Fruit fly (Drosophila melanogaster): Measurements from ENCODE around the gene CG42537.

The CG42537 gene

dm6 chr3R:6406566-6407098 is 29.0 kb downstream of the CG42537 start, which contains the start of gene gpp (continued):
- TF ChIP-seq CG6254 (GFP tag; optimal IDR thresholded peaks at IDR 0.05) (peak; percentile 21), Dad (GFP tag; optimal IDR thresholded peaks at IDR 0.05) (no peak), Dfd (GFP tag; optimal IDR thresholded peaks at IDR 0.05) (no peak), CoRest (tag; optimal IDR thresholded peaks at IDR 0.05) (no peak), HmgD (GFP tag; optimal IDR thresholded peaks at IDR 0.05) (peak; percentile 18), Hey (tag; optimal IDR thresholded peaks at IDR 0.05) (no peak), CG32532 (GFP tag; IDR thresholded peaks at IDR 0.05) (no peak), crol (GFP tag; IDR thresholded peaks at IDR 0.05) (no peak), ac (GFP tag; optimal IDR thresholded peaks at IDR 0.05) (no peak), HmgZ (tag; optimal IDR thresholded peaks at IDR 0.05) (peak; percentile 32), prd (optimal IDR thresholded peaks at IDR 0.05) (no peak), prd (GFP tag; IDR thresholded peaks at IDR 0.05) (no peak), Dip3 (GFP tag; optimal IDR thresholded peaks at IDR 0.05) (no peak), CG4404 (GFP tag; IDR thresholded peaks at IDR 0.05) (no peak), CG14710 (tag; optimal IDR thresholded peaks at IDR 0.05) (peak; percentile 6), CG10267 (tag; optimal IDR thresholded peaks at IDR 0.05) (peak; percentile 21), tup (GFP tag; optimal IDR thresholded peaks at IDR 0.05) (no peak), Abd-B (GFP tag; optimal IDR thresholded peaks at IDR 0.05) (peak; percentile 40), jumu (GFP tag; optimal IDR thresholded peaks at IDR 0.05) (no peak), croc (GFP tag; conservative IDR thresholded peaks at IDR 0.05) (no peak), Ets97D (GFP tag; optimal IDR thresholded peaks at IDR 0.05) (peak; percentile 66), CG13775 (GFP tag; optimal IDR thresholded peaks at IDR 0.05) (no peak), CG30403 (GFP tag; optimal IDR thresholded peaks at IDR 0.05) (no peak), wor (GFP tag; IDR thresholded peaks at IDR 0.05) (no peak), chif (GFP tag; optimal IDR thresholded peaks at IDR 0.05) (peak in 1 of 2 experiments; percentile 34), Sin3A (optimal IDR thresholded peaks at IDR 0.05) (peak; percentile 33), nmo (GFP tag; optimal IDR thresholded peaks at IDR 0.05) (peak; percentile 31), fu2 (GFP tag; optimal IDR thresholded peaks at IDR 0.05) (no peak), CG18011 (GFP tag; optimal IDR thresholded peaks at IDR 0.05) (no peak), zf30C (GFP tag; optimal IDR thresholded peaks at IDR 0.05) (no peak), Fer1 (GFP tag; optimal IDR thresholded peaks at IDR 0.05) (peak; percentile 24), bcd (GFP tag; optimal IDR thresholded peaks at IDR 0.05) (no peak), run (tag; optimal IDR thresholded peaks at IDR 0.05) (no peak), sima (GFP tag; optimal IDR thresholded peaks at IDR 0.05) (no peak), CG2889 (GFP tag; IDR thresholded peaks at IDR 0.05) (no peak), corto (GFP tag; optimal IDR thresholded peaks at IDR 0.05) (no peak), Lim3 (GFP tag; IDR thresholded peaks at IDR 0.05) (no peak), btn (GFP tag; optimal IDR thresholded peaks at IDR 0.05) (no peak), E2f2 (GFP tag; IDR thresholded peaks at IDR 0.05) (no peak), eyg (GFP tag; optimal IDR thresholded peaks at IDR 0.05) (no peak), Atf3 (GFP tag; optimal IDR thresholded peaks at IDR 0.05) (no peak), Nf-YB (GFP tag; optimal IDR thresholded peaks at IDR 0.05) (peak; percentile 21), CG1233 (GFP tag; optimal IDR thresholded peaks at IDR 0.05) (no peak), chm (GFP tag; IDR thresholded peaks at IDR 0.05) (no peak), Hmx (GFP tag; optimal IDR thresholded peaks at IDR 0.05) (no peak), CG14965 (GFP tag; optimal IDR thresholded peaks at IDR 0.05; ENCODE audit: borderline replicate concordance) (no peak), seq (GFP tag; IDR thresholded peaks at IDR 0.05) (no peak), CG3065 (GFP tag; optimal IDR thresholded peaks at IDR 0.05) (no peak), maf-S (GFP tag; optimal IDR thresholded peaks at IDR 0.05) (peak; percentile 7), CG7987 (GFP tag; optimal IDR thresholded peaks at IDR 0.05) (peak; percentile 50), CG9797 (GFP tag; optimal IDR thresholded peaks at IDR 0.05) (peak; percentile 23), H2.0 (GFP tag; IDR thresholded peaks at IDR 0.05) (no peak), Gug (GFP tag; IDR thresholded peaks at IDR 0.05) (no peak)

Data from whole organism, embryonic.